Worm (Caenorhabditis elegans) whole organism, mixed stage, embryonic: Measurements from ENCODE around the gene K08H2.4.

Experiments
- M03D4.4 ChIP-seq: sonication (generic microtip); optimal IDR thresholded peaks from 2 replicates; lab custom pipeline; 2017; ENCODE audit warnings: mild to moderate bottlenecking, missing genetic modification characterization, missing compliant biosample characterization
- ceh-39 ChIP-seq: fragments of 150-350 bp; optimal IDR thresholded peaks from 2 replicates; lab custom pipeline; 2014; ENCODE audit warnings: missing biosample characterization, missing genetic modification characterization
- lin-13 ChIP-seq: fragments of 150-350 bp; optimal IDR thresholded peaks from 2 replicates; lab custom pipeline; 2014; ENCODE audit warnings: missing biosample characterization, missing genetic modification characterization
- mep-1 ChIP-seq: fragments of 150-350 bp; optimal IDR thresholded peaks from 2 replicates; lab custom pipeline; 2017; ENCODE audit warnings: missing biosample characterization, missing genetic modification reagents, missing genetic modification characterization, inconsistent platforms
- nhr-12 ChIP-seq: fragments of 150-350 bp; optimal IDR thresholded peaks from 2 replicates; lab custom pipeline; 2014; ENCODE audit warnings: missing biosample characterization, missing genetic modification characterization
- nhr-237 ChIP-seq: fragments of 150-350 bp; optimal IDR thresholded peaks from 2 replicates; lab custom pipeline; 2014; ENCODE audit warnings: missing biosample characterization, missing genetic modification characterization
- nhr-76 ChIP-seq: sonication (generic microtip); optimal IDR thresholded peaks from 2 replicates; lab custom pipeline; 2017; ENCODE audit warnings: missing biosample characterization, missing genetic modification characterization

- no peak for TF ChIP-seq mep-1 (tag; lab: Kevin White, UChicago)
- TF ChIP-seq ceh-39 (tag; lab: Kevin White, UChicago): no peak
- TF ChIP-seq lin-13 (tag; lab: Kevin White, UChicago): no peak
- no peak for TF ChIP-seq nhr-12
- no peak for TF ChIP-seq nhr-237
- no peak for TF ChIP-seq M03D4.4 (tag; lab: Kevin White, UChicago)
- TF ChIP-seq nhr-76 (tag; lab: Kevin White, UChicago): no peak
Observed at ce11 chrX:13284091-13284490, 45.8 kb downstream of the K08H2.4 start, which contains the start of gene cyp-14A4.
